Worm (Caenorhabditis elegans): ENCODE measurements around the gene pax-3.

ce11 chrII:10122465-10122864, 23.9 kb upstream of the pax-3 start, which contains the start of gene F27E5.7:
- TF ChIP-seq ets-4 (tag; optimal IDR thresholded peaks at IDR 0.05): no peak
- TF ChIP-seq mec-3 (tag; optimal IDR thresholded peaks at IDR 0.05; ENCODE audit: borderline replicate concordance): no peak
- TF ChIP-seq ceh-34 (tag; optimal IDR thresholded peaks at IDR 0.05): no peak
- no peak for TF ChIP-seq pha-4 (tag; optimal IDR thresholded peaks at IDR 0.05)
